Fruit fly (Drosophila melanogaster): Measurements from ENCODE around the gene alpha-Spec.

dm6 chr3L:1755458-1755984, 39.6 kb downstream of the alpha-Spec start, which contains the start of gene Cht2:
- TF ChIP-seq usp (GFP tag; optimal IDR thresholded peaks at IDR 0.05) (no peak), pan (optimal IDR thresholded peaks at IDR 0.05) (no peak)

All from whole organism.